Worm (Caenorhabditis elegans) whole organism, midembryonic: ENCODE measurements around the gene C09B8.4.

ENCODE experiments used
- T22C8.4 ChIP-seq: fragments of 200-800 bp; sonication (Bioruptor generic); IDR thresholded peaks from 2 replicates; pipeline ENCODE4 v1.3.6; 2022; ENCODE audit warnings: missing genetic modification characterization, missing compliant biosample characterization
- cog-1 ChIP-seq: sonication (generic microtip); optimal IDR thresholded peaks from 2 replicates; lab custom pipeline; 2016; ENCODE audit warnings: missing genetic modification characterization, missing compliant biosample characterization
- flt-1 ChIP-seq: fragments of 200-800 bp; sonication (Bioruptor generic); IDR thresholded peaks from 2 replicates; pipeline ENCODE4 v1.3.6; 2022; ENCODE audit warnings: missing genetic modification characterization, missing compliant biosample characterization
- klf-2 ChIP-seq: fragments of 200-800 bp; sonication (Bioruptor generic); conservative IDR thresholded peaks from 2 replicates; pipeline ENCODE4 v1.3.6; 2022; ENCODE audit warnings: missing genetic modification reagents, missing genetic modification characterization, missing compliant biosample characterization
- med-1 ChIP-seq: sonication (generic microtip); optimal IDR thresholded peaks from 2 replicates; lab custom pipeline; 2017; ENCODE audit warnings: missing genetic modification characterization, mild to moderate bottlenecking, missing compliant biosample characterization, antibody characterized with exemption, missing genetic modification reagents; ENCODE audit not compliant: insufficient read depth
- ref-1 ChIP-seq: fragments of 200-800 bp; sonication (Bioruptor generic); conservative IDR thresholded peaks from 2 replicates; pipeline ENCODE4 v1.3.6; 2022; ENCODE audit warnings: missing genetic modification reagents, missing genetic modification characterization, missing compliant biosample characterization
- tab-1 ChIP-seq: fragments of 200-800 bp; sonication (Bioruptor generic); IDR thresholded peaks from 2 replicates; pipeline ENCODE4 v1.3.6; 2022; ENCODE audit warnings: missing genetic modification characterization, missing compliant biosample characterization
- ztf-23 ChIP-seq: fragments of 200-800 bp; sonication (Bioruptor generic); IDR thresholded peaks from 2 replicates; pipeline ENCODE4 v1.3.6; 2022; ENCODE audit warnings: missing genetic modification reagents, missing genetic modification characterization, missing compliant biosample characterization
- ztf-29 ChIP-seq: fragments of 200-800 bp; sonication (Bioruptor generic); IDR thresholded peaks from 2 replicates; pipeline ENCODE4 v1.3.6; 2022; ENCODE audit warnings: missing genetic modification reagents, missing genetic modification characterization, missing compliant biosample characterization

Gene C09B8.4

ce11 chrX:6043283-6043682 is 23.5 kb upstream of the C09B8.4 start:
- TF ChIP-seq tab-1 (GFP tag; lab: Robert Waterston, UW) = no peak
- TF ChIP-seq klf-2 = no peak

ce11 chrX:6041995-6042481 is 22.3 kb upstream of the C09B8.4 start:
- no peak for TF ChIP-seq cog-1
- TF ChIP-seq tab-1 (GFP tag; lab: Robert Waterston, UW) = 0 out of 2 replicates have a peak, but pooled peaks have one; percentile 29
- no peak for TF ChIP-seq med-1

- TF ChIP-seq klf-2 (no peak), T22C8.4 (no peak), med-1 (no peak)
Measured at ce11 chrX:6041094-6041441, 21.3 kb upstream of the C09B8.4 start.

- TF ChIP-seq T22C8.4 (no peak), klf-2 (no peak), cog-1 (no peak), ref-1 (GFP tag; lab: Robert Waterston, UW) (no peak)
Measured at ce11 chrX:6040435-6041093, 20.8 kb upstream of the C09B8.4 start.

- TF ChIP-seq T22C8.4 = no peak
- TF ChIP-seq cog-1 = no peak
- no peak for TF ChIP-seq flt-1 (GFP tag; lab: Robert Waterston, UW)
- TF ChIP-seq ztf-29 (GFP tag; lab: Robert Waterston, UW) = no peak
Measured at ce11 chrX:6039544-6039943, 19.8 kb upstream of the C09B8.4 start, which contains the start of gene hsp-25. Gene hsp-25, minus strand, starts transcription at chrX:6039644.

ce11 chrX:6031169-6031568 is 11.4 kb upstream of the C09B8.4 start, which contains the start of gene ipp-5:
Gene ipp-5, plus strand, starts transcription at chrX:6031469.
- TF ChIP-seq flt-1 (GFP tag; lab: Robert Waterston, UW) (no peak), ztf-29 (GFP tag; lab: Robert Waterston, UW) (no peak), tab-1 (GFP tag; lab: Robert Waterston, UW) (no peak), cog-1 (no peak), ref-1 (GFP tag; lab: Robert Waterston, UW) (no peak), klf-2 (no peak), med-1 (no peak), T22C8.4 (no peak), ztf-23 (GFP tag; lab: Robert Waterston, UW) (no peak)

ce11 chrX:6029075-6029474 is 9.3 kb upstream of the C09B8.4 start:
- TF ChIP-seq klf-2 = no peak
- TF ChIP-seq cog-1 = no peak
- no peak for TF ChIP-seq med-1
- TF ChIP-seq T22C8.4 = no peak
- TF ChIP-seq flt-1 (GFP tag; lab: Robert Waterston, UW) = no peak
- TF ChIP-seq ztf-23 (GFP tag; lab: Robert Waterston, UW) = no peak

- TF ChIP-seq flt-1 (GFP tag; lab: Robert Waterston, UW) (no peak), cog-1 (no peak), ref-1 (GFP tag; lab: Robert Waterston, UW) (no peak), med-1 (no peak), T22C8.4 (no peak), klf-2 (no peak), ztf-23 (GFP tag; lab: Robert Waterston, UW) (no peak), tab-1 (GFP tag; lab: Robert Waterston, UW) (no peak), ztf-29 (GFP tag; lab: Robert Waterston, UW) (no peak)
Measured at ce11 chrX:6026732-6027528, 7.2 kb upstream of the C09B8.4 start.

- no peak for TF ChIP-seq T22C8.4
- TF ChIP-seq ref-1 (GFP tag; lab: Robert Waterston, UW) = no peak
- TF ChIP-seq tab-1 (GFP tag; lab: Robert Waterston, UW) = no peak
- TF ChIP-seq ztf-23 (GFP tag; lab: Robert Waterston, UW) = no peak
- TF ChIP-seq flt-1 (GFP tag; lab: Robert Waterston, UW) = no peak
- TF ChIP-seq klf-2 = no peak
- no peak for TF ChIP-seq med-1
- no peak for TF ChIP-seq cog-1
Measured at ce11 chrX:6024977-6025376, 5.2 kb upstream of the C09B8.4 start.

ce11 chrX:6022469-6022868 is 2.7 kb upstream of the C09B8.4 start, which contains the start of gene lelo-3:
Gene lelo-3, minus strand, starts transcription at chrX:6022569.
- no peak for TF ChIP-seq ztf-23 (GFP tag; lab: Robert Waterston, UW)
- TF ChIP-seq ztf-29 (GFP tag; lab: Robert Waterston, UW) = no peak
- no peak for TF ChIP-seq klf-2
- no peak for TF ChIP-seq T22C8.4
- no peak for TF ChIP-seq med-1
- no peak for TF ChIP-seq cog-1
- TF ChIP-seq flt-1 (GFP tag; lab: Robert Waterston, UW) = no peak
- TF ChIP-seq ref-1 (GFP tag; lab: Robert Waterston, UW) = no peak
- TF ChIP-seq tab-1 (GFP tag; lab: Robert Waterston, UW) = no peak

ce11 chrX:6020782-6021181 is 1.0 kb upstream of the C09B8.4 start:
- no peak for TF ChIP-seq ref-1 (GFP tag; lab: Robert Waterston, UW)
- no peak for TF ChIP-seq med-1
- no peak for TF ChIP-seq ztf-29 (GFP tag; lab: Robert Waterston, UW)
- no peak for TF ChIP-seq flt-1 (GFP tag; lab: Robert Waterston, UW)
- TF ChIP-seq klf-2 = no peak
- TF ChIP-seq T22C8.4 = no peak
- TF ChIP-seq ztf-23 (GFP tag; lab: Robert Waterston, UW) = no peak
- TF ChIP-seq tab-1 (GFP tag; lab: Robert Waterston, UW) = no peak
- no peak for TF ChIP-seq cog-1
